Worm (Caenorhabditis elegans) whole organism, midembryonic: ENCODE data around the gene Y73F8A.36.
A peak's percentile ranks its signal among the peaks of the same experiment; 100 is the strongest.

Experiments used
- T22C8.4 ChIP-seq: fragments of 200-800 bp; sonication (Bioruptor generic); IDR thresholded peaks from 2 replicates; pipeline ENCODE4 v1.3.6; 2022; ENCODE audit warnings: missing genetic modification characterization, missing compliant biosample characterization
- cog-1 ChIP-seq: sonication (generic microtip); optimal IDR thresholded peaks from 2 replicates; lab custom pipeline; 2016; ENCODE audit warnings: missing genetic modification characterization, missing compliant biosample characterization
- flt-1 ChIP-seq: fragments of 200-800 bp; sonication (Bioruptor generic); IDR thresholded peaks from 2 replicates; pipeline ENCODE4 v1.3.6; 2022; ENCODE audit warnings: missing genetic modification characterization, missing compliant biosample characterization
- klf-2 ChIP-seq: fragments of 200-800 bp; sonication (Bioruptor generic); conservative IDR thresholded peaks from 2 replicates; pipeline ENCODE4 v1.3.6; 2022; ENCODE audit warnings: missing genetic modification reagents, missing genetic modification characterization, missing compliant biosample characterization
- med-1 ChIP-seq: sonication (generic microtip); optimal IDR thresholded peaks from 2 replicates; lab custom pipeline; 2017; ENCODE audit warnings: missing genetic modification characterization, mild to moderate bottlenecking, missing compliant biosample characterization, antibody characterized with exemption, missing genetic modification reagents; ENCODE audit not compliant: insufficient read depth
- ref-1 ChIP-seq: fragments of 200-800 bp; sonication (Bioruptor generic); conservative IDR thresholded peaks from 2 replicates; pipeline ENCODE4 v1.3.6; 2022; ENCODE audit warnings: missing genetic modification reagents, missing genetic modification characterization, missing compliant biosample characterization
- tab-1 ChIP-seq: fragments of 200-800 bp; sonication (Bioruptor generic); IDR thresholded peaks from 2 replicates; pipeline ENCODE4 v1.3.6; 2022; ENCODE audit warnings: missing genetic modification characterization, missing compliant biosample characterization
- ztf-23 ChIP-seq: fragments of 200-800 bp; sonication (Bioruptor generic); IDR thresholded peaks from 2 replicates; pipeline ENCODE4 v1.3.6; 2022; ENCODE audit warnings: missing genetic modification reagents, missing genetic modification characterization, missing compliant biosample characterization
- ztf-29 ChIP-seq: fragments of 200-800 bp; sonication (Bioruptor generic); IDR thresholded peaks from 2 replicates; pipeline ENCODE4 v1.3.6; 2022; ENCODE audit warnings: missing genetic modification reagents, missing genetic modification characterization, missing compliant biosample characterization

Y73F8A.36 gene

DNA sequence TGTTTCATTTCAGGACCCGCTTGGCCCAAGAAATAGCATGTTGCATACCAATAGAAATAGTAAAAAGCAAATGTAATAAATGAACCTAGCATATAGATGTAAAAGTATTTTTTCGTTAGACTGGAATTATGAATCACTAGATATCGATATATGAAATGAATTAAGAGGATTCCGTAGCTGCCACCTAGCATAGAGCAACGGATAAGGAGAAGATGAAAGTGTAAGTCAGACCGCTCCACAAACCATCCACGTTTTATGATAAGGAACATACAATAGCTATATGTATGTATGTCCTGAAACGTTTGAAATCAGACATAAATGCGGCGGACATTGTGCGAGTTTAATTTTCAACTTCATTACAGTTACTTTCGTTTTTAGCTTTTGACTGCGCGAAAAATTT lies 5.3 kb downstream of the Y73F8A.36 start:
- no peak for TF ChIP-seq ref-1 (GFP tag; lab: Robert Waterston, UW)
- no peak for TF ChIP-seq flt-1
- no peak for TF ChIP-seq ztf-23 (GFP tag; lab: Robert Waterston, UW)
- TF ChIP-seq tab-1 (GFP tag; lab: Robert Waterston, UW) = no peak
- TF ChIP-seq T22C8.4 (GFP tag; lab: Robert Waterston, UW) = no peak
- no peak for TF ChIP-seq cog-1 (tag; lab: Kevin White, UChicago)
- TF ChIP-seq klf-2 = no peak
- no peak for TF ChIP-seq med-1
- no peak for TF ChIP-seq ztf-29 (GFP tag; lab: Robert Waterston, UW)

DNA sequence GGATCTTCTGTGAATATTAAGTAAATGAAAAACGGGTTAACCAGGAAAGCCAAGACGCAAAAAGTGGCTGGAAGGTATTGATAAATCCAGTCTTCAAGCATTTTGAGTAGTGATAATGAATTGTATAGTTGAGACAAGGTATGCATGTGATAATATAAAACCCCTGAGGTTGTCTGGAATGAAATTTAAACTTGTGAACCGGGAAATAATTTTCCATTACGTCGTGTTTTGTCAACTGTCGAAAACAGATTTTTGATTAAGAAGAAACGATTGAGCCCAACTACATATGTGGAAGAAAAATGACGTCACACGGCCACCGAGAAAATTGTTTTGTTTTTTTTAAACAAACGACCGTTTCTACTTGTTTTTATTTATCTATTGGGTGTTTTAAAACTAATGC lies 6.4 kb downstream of the Y73F8A.36 start, which contains the start of gene srj-42:
Gene srj-42 (minus strand): TSS at position 101 of the 400 bp plus-strand sequence.
- no peak for TF ChIP-seq tab-1 (GFP tag; lab: Robert Waterston, UW)
- TF ChIP-seq cog-1 (tag; lab: Kevin White, UChicago) = no peak
- no peak for TF ChIP-seq T22C8.4 (GFP tag; lab: Robert Waterston, UW)
- TF ChIP-seq ztf-23 (GFP tag; lab: Robert Waterston, UW) = no peak
- TF ChIP-seq klf-2 = no peak
- TF ChIP-seq ztf-29 (GFP tag; lab: Robert Waterston, UW) = no peak
- no peak for TF ChIP-seq ref-1 (GFP tag; lab: Robert Waterston, UW)
- TF ChIP-seq flt-1 = no peak
- TF ChIP-seq med-1 = no peak

DNA sequence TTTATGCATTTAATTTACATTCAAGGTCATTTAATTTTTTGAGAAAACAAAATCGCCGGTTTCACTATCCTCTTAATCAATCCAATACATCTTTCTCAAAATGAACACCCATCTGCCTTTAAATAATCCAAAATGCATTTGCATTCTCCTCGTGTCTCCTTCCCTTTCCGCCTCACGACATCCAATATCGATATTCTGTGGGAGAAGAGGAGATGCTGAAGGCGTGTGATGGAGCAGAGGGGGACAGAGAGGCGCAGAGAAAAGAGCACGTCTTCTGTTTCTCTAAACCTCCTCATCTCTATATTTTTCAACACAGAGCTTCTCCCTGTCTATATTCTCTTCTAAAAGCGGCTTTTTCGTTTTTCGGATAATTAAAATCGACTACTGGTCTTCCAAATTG lies 13.8 kb downstream of the Y73F8A.36 start, which contains the start of gene Y73F8A.5:
Gene Y73F8A.5 (plus strand): TSS at position 321 of the 400 bp plus-strand sequence.
- no peak for TF ChIP-seq cog-1 (tag; lab: Kevin White, UChicago)
- TF ChIP-seq klf-2 = no peak
- no peak for TF ChIP-seq med-1
- TF ChIP-seq T22C8.4 (GFP tag; lab: Robert Waterston, UW) = no peak
- TF ChIP-seq ref-1 (GFP tag; lab: Robert Waterston, UW) = no peak
- no peak for TF ChIP-seq tab-1 (GFP tag; lab: Robert Waterston, UW)
- TF ChIP-seq flt-1 = no peak
- no peak for TF ChIP-seq ztf-23 (GFP tag; lab: Robert Waterston, UW)
- no peak for TF ChIP-seq ztf-29 (GFP tag; lab: Robert Waterston, UW)

DNA sequence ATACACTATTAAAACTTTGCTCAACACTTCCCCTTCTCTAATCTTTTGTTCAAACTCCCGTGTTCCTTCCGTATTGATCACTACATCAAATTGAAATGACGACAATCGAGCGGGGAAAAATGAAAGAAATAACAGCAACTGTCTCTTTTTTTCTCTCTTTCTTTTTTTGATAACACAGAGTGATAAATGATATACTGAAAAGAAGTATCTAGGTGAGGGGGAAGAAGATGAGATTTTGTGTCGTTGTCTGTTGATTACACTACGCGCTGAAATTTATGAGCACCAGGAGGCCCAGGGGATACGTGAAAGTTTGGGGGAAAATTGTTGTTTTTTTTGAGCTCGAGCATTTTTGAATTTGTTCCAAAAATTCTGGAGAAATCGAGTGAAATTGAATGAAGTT lies 28.3 kb downstream of the Y73F8A.36 start:
- no peak for TF ChIP-seq T22C8.4 (GFP tag; lab: Robert Waterston, UW)
- no peak for TF ChIP-seq tab-1 (GFP tag; lab: Robert Waterston, UW)
- no peak for TF ChIP-seq klf-2
- no peak for TF ChIP-seq flt-1
- TF ChIP-seq med-1 = no peak
- no peak for TF ChIP-seq ref-1 (GFP tag; lab: Robert Waterston, UW)

DNA sequence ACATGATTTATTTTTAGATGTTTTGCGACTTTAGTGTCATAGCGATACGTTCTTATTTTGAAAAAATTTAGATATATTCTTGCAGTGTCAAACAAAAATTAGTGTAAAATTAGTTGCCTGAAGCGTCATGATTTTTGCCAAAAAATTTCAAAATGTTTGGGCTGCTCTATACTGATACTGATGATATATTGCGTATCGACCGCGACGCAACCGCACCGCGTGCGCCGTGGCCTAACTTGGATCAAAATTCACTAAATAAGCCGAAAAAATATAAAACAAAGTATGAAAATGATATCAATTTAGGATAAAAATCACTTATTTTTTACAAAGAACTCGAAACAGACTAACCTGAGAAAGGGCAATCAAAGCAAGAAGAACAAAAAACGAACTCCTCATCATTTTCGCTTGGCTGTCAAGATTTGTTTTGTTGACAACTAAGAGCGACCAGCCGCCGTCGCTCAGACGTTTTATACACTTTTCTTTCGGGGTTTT lies 29.7 kb downstream of the Y73F8A.36 start, which contains the start of gene ccg-1:
Gene ccg-1 (minus strand): TSS at position 442 of the 492 bp plus-strand sequence.
- no peak for TF ChIP-seq flt-1
- no peak for TF ChIP-seq T22C8.4 (GFP tag; lab: Robert Waterston, UW)
- TF ChIP-seq ztf-23 (GFP tag; lab: Robert Waterston, UW) = no peak
- TF ChIP-seq ref-1 (GFP tag; lab: Robert Waterston, UW) = no peak
- TF ChIP-seq cog-1 (tag; lab: Kevin White, UChicago) = no peak
- TF ChIP-seq med-1 = no peak
- no peak for TF ChIP-seq klf-2
- no peak for TF ChIP-seq tab-1 (GFP tag; lab: Robert Waterston, UW)
- TF ChIP-seq ztf-29 (GFP tag; lab: Robert Waterston, UW) = no peak

DNA sequence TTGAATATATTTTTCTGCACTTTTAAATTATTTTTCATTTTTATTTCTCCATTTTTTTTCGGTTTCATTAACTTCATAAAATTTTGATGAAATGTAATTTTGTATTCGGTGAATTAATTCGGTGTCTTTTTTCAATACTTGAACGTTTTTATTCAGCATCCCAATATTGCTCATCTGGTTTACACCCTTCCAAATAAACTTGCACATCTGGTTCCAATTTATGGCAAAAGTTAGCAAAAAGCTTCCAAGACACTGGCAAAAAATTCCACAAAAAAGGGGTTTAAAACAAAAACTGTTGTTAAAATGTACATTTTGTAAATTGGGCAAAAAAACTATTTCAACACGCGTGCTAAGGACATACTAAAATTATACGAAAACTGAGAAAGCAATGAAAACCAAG lies 34.5 kb downstream of the Y73F8A.36 start:
- TF ChIP-seq ref-1 (GFP tag; lab: Robert Waterston, UW) (no peak), flt-1 (no peak), klf-2 (no peak), T22C8.4 (GFP tag; lab: Robert Waterston, UW) (no peak)

DNA sequence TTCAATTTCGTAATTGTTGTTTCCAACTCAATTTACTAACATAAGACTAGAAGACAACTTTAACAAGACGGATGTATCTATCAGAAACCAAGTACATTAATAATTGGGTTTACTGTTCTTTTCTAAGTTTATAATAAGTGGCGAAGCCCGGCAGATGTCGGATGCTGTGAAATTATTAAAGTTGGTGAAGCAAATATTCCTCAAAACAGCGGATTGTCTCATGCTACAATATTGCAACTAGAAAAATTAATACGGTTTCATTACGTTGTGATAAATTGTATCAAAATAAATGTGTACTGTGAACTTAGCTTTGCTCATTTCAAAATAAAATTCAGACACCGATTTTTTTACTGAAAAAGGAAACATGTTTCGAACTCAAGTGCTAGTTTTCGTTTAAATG lies 37.9 kb downstream of the Y73F8A.36 start:
- TF ChIP-seq med-1 (no peak), ztf-23 (GFP tag; lab: Robert Waterston, UW) (no peak), tab-1 (GFP tag; lab: Robert Waterston, UW) (no peak), klf-2 (no peak), T22C8.4 (GFP tag; lab: Robert Waterston, UW) (no peak), cog-1 (tag; lab: Kevin White, UChicago) (no peak), flt-1 (no peak), ref-1 (GFP tag; lab: Robert Waterston, UW) (no peak)

DNA sequence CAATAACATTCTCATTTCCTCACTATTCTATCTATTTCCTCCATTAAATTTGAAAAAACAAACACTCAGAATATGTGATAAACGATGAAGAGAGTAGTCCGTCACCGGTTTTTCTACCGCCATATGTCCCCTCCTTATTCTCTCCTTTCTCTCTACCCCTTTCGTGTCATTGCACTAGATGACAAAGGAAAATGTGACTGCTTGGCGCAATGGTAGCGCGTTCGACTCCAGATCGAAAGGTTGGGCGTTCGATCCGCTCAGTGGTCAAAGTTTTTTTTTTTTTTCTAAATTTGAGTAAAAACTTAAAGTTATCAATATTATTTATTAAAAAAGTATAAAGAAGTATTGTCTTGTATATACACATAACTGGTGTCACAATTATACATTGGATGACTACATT lies 43.8 kb downstream of the Y73F8A.36 start:
- TF ChIP-seq ztf-29 (GFP tag; lab: Robert Waterston, UW) (no peak), ref-1 (GFP tag; lab: Robert Waterston, UW) (peak; percentile 76), med-1 (peak; percentile 49), tab-1 (GFP tag; lab: Robert Waterston, UW) (peak; percentile 87), flt-1 (peak; percentile 90), T22C8.4 (GFP tag; lab: Robert Waterston, UW) (peak; percentile 79), ztf-23 (GFP tag; lab: Robert Waterston, UW) (no peak; the same call in 1 of the 2 replicates)

DNA sequence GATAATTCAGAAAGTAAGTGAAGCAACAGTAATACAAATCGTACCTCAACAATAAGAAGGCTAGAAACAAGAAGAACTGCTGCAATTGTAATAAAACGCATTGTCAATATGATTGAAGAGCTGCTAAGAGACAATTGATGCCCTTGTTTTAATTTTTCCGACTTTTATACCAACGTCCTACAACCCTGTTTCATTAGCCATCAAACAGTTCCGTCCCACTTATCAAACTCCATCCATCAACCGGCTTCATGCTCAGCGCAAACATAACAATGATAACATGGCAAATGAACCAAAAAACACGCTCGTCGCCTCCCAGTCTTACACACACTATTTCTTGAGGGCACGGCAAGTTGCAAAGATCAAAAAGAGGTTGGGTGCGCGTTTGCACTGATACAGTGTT lies 45.4 kb downstream of the Y73F8A.36 start, which contains the start of gene pqn-90:
Gene pqn-90 (minus strand): TSS at position 101 of the 400 bp plus-strand sequence.
- no peak for TF ChIP-seq med-1
- TF ChIP-seq ref-1 (GFP tag; lab: Robert Waterston, UW) = no peak
- TF ChIP-seq tab-1 (GFP tag; lab: Robert Waterston, UW) = no peak
- no peak for TF ChIP-seq flt-1
- no peak for TF ChIP-seq T22C8.4 (GFP tag; lab: Robert Waterston, UW)
- TF ChIP-seq cog-1 (tag; lab: Kevin White, UChicago) = no peak
- TF ChIP-seq ztf-29 (GFP tag; lab: Robert Waterston, UW) = no peak
- TF ChIP-seq ztf-23 (GFP tag; lab: Robert Waterston, UW) = no peak
- no peak for TF ChIP-seq klf-2

DNA sequence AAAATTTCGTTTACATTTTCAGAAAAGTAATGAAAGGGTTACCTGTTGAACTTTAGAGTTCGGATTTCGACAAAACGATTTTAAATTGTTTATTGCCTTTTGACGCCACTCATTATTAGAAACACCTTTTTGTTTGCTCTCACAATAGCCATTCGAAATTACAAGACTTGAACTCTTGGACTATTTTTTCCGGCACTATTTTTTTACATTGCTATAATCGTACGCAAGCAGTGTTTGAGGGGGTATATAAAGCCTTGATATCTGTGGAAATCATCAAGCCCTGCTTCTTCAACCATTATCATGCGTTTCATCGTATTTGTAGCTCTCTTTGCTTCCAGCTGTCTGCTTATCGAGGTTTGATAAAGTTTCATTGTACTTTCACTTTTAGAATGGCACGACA lies 45.9 kb downstream of the Y73F8A.36 start, which contains the start of gene pqn-91:
Gene pqn-91 (plus strand): TSS at position 301 of the 400 bp plus-strand sequence.
- TF ChIP-seq klf-2 (no peak), T22C8.4 (GFP tag; lab: Robert Waterston, UW) (no peak), cog-1 (tag; lab: Kevin White, UChicago) (no peak), tab-1 (GFP tag; lab: Robert Waterston, UW) (no peak), ztf-29 (GFP tag; lab: Robert Waterston, UW) (no peak), ztf-23 (GFP tag; lab: Robert Waterston, UW) (no peak), ref-1 (GFP tag; lab: Robert Waterston, UW) (no peak), med-1 (no peak), flt-1 (no peak)
